Fruit fly (Drosophila melanogaster): ENCODE results near the gene Samuel.
A peak's percentile ranks its signal among the peaks of the same experiment; 100 is the strongest.

Samuel gene

DNA sequence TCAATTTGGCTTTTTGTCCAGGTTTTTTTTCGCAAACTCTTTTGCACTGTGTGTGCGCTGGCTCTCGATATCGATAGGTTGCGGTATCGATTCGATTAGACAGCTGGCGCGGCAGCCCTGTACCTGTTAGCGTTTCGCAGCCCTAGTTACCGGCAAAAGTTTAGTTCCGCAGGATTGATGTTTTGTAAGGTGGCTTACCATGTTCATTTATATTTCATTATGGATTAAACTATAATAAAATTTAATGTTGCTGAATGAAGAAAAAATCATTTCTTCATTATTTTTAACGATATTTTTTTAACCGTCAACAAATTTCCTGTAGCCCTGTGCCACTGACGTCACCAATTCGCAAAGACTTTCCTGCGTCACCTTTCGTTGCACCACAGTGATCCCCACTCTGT lies 39.8 kb upstream of the Samuel start, which contains the start of gene Reps (continued):
- peak; percentile 64; the same call in 1 of the 3 replicates for TF ChIP-seq mld (GFP tag; IDR thresholded peaks at IDR 0.05; ENCODE audit: partially characterized antibody)
- peak; percentile 99 for TF ChIP-seq HLH3B (GFP tag; IDR thresholded peaks at IDR 0.05)
- TF ChIP-seq HLHmδ (GFP tag; optimal IDR thresholded peaks at IDR 0.05) = peak; percentile 17
- TF ChIP-seq CG10366 (GFP tag; IDR thresholded peaks at IDR 0.05) = peak; percentile 99
- peak; percentile 88 for TF ChIP-seq Nf-YC (tag; optimal IDR thresholded peaks at IDR 0.05)
- TF ChIP-seq CG10147 (GFP tag; optimal IDR thresholded peaks at IDR 0.05) = peak; percentile 98
- TF ChIP-seq emc (GFP tag; optimal IDR thresholded peaks at IDR 0.05) = peak; percentile 93
- no peak for TF ChIP-seq Tbp (GFP tag; optimal IDR thresholded peaks at IDR 0.05)
- TF ChIP-seq inv (GFP tag; IDR thresholded peaks at IDR 0.05; ENCODE audit: partially characterized antibody) = peak; percentile 52; the same call in 1 of the 2 replicates
- TF ChIP-seq Usf (GFP tag; optimal IDR thresholded peaks at IDR 0.05) = peak; percentile 98
- peak; percentile 96 for TF ChIP-seq CG10543 (GFP tag; optimal IDR thresholded peaks at IDR 0.05)
- TF ChIP-seq CG12391 (tag; optimal IDR thresholded peaks at IDR 0.05) = peak; percentile 99
- TF ChIP-seq nom (GFP tag; optimal IDR thresholded peaks at IDR 0.05) = peak; percentile 95
- peak; percentile 97 for TF ChIP-seq CG13296 (GFP tag; optimal IDR thresholded peaks at IDR 0.05)
- peak; percentile 97 for TF ChIP-seq CG8944 (GFP tag; optimal IDR thresholded peaks at IDR 0.05)
- peak; percentile 100 for TF ChIP-seq nmo (GFP tag; optimal IDR thresholded peaks at IDR 0.05)
- peak; percentile 99 for TF ChIP-seq dmrt11E (tag; optimal IDR thresholded peaks at IDR 0.05)
- TF ChIP-seq Aef1 (GFP tag; IDR thresholded peaks at IDR 0.05) = peak; percentile 99
- peak; percentile 73 for TF ChIP-seq Sry-β (GFP tag; optimal IDR thresholded peaks at IDR 0.05)
- TF ChIP-seq Awh (GFP tag; IDR thresholded peaks at IDR 0.05) = peak; percentile 99
- peak; percentile 99 for TF ChIP-seq Chrac-16 (GFP tag; optimal IDR thresholded peaks at IDR 0.05)
- peak; percentile 97 for TF ChIP-seq CG31224 (GFP tag; IDR thresholded peaks at IDR 0.05)
- TF ChIP-seq org-1 (GFP tag; optimal IDR thresholded peaks at IDR 0.05) = peak; percentile 95
- TF ChIP-seq cas (GFP tag; IDR thresholded peaks at IDR 0.05) = peak; percentile 98
- no peak for TF ChIP-seq D (optimal IDR thresholded peaks at IDR 0.05)
- peak; percentile 99 for TF ChIP-seq D (GFP tag; optimal IDR thresholded peaks at IDR 0.05)
- TF ChIP-seq CG14965 (GFP tag; optimal IDR thresholded peaks at IDR 0.05; ENCODE audit: borderline replicate concordance) = peak; percentile 75
- peak; percentile 95 for TF ChIP-seq CG6683 (GFP tag; optimal IDR thresholded peaks at IDR 0.05)
- TF ChIP-seq CG42726 (GFP tag; IDR thresholded peaks at IDR 0.05; ENCODE audit: partially characterized antibody) = peak; percentile 69; the same call in 1 of the 2 replicates
- peak; percentile 93 for TF ChIP-seq run (tag; optimal IDR thresholded peaks at IDR 0.05)
- peak; percentile 99 for TF ChIP-seq CG7372 (GFP tag; IDR thresholded peaks at IDR 0.05)
- peak; percentile 97 for TF ChIP-seq CG33213 (GFP tag; optimal IDR thresholded peaks at IDR 0.05)
- TF ChIP-seq Rx (GFP tag; IDR thresholded peaks at IDR 0.05) = peak; percentile 98
- peak; percentile 83 for TF ChIP-seq CG3995 (GFP tag; optimal IDR thresholded peaks at IDR 0.05)
- peak; percentile 95 for TF ChIP-seq psq (GFP tag; optimal IDR thresholded peaks at IDR 0.05)
- peak; percentile 96 for TF ChIP-seq Nf-YA (GFP tag; IDR thresholded peaks at IDR 0.05)
- TF ChIP-seq CHES-1-like (GFP tag; optimal IDR thresholded peaks at IDR 0.05) = peak; percentile 96
- peak; percentile 90 for TF ChIP-seq p53 (GFP tag; optimal IDR thresholded peaks at IDR 0.05)
- TF ChIP-seq z (GFP tag; IDR thresholded peaks at IDR 0.05) = peak; percentile 83
- peak; percentile 99 for TF ChIP-seq phol (tag; optimal IDR thresholded peaks at IDR 0.05)
- TF ChIP-seq croc (GFP tag; conservative IDR thresholded peaks at IDR 0.05) = peak; percentile 99
- TF ChIP-seq crp (GFP tag; optimal IDR thresholded peaks at IDR 0.05) = peak; percentile 33 to 84
- TF ChIP-seq CG34422 (GFP tag; IDR thresholded peaks at IDR 0.05) = peak; percentile 100
- TF ChIP-seq CG13894 (tag; optimal IDR thresholded peaks at IDR 0.05) = peak; percentile 97
- TF ChIP-seq D19A (tag; optimal IDR thresholded peaks at IDR 0.05) = peak; percentile 94
- peak; percentile 99 for TF ChIP-seq CG31441 (GFP tag; IDR thresholded peaks at IDR 0.05)
- peak; percentile 99 for TF ChIP-seq CG7839 (tag; optimal IDR thresholded peaks at IDR 0.05)
- TF ChIP-seq unc-4 (GFP tag; IDR thresholded peaks at IDR 0.05; ENCODE audit: partially characterized antibody) = peak; percentile 69
- TF ChIP-seq CG6175 (GFP tag; IDR thresholded peaks at IDR 0.05) = peak; percentile 97
- TF ChIP-seq grau (tag; optimal IDR thresholded peaks at IDR 0.05) = peak; percentile 97

Measured in whole organism, embryonic.